Worm (Caenorhabditis elegans) whole organism, L2 larva: ENCODE measurements around the gene C49H3.4.

Experiments used
- C34F6.9 ChIP-seq: fragments of 150-350 bp; optimal IDR thresholded peaks from 2 replicates; lab custom pipeline; 2014; ENCODE audit warnings: missing biosample characterization, missing genetic modification characterization
- F13H6.1 ChIP-seq: sonication (generic microtip); optimal IDR thresholded peaks from 2 replicates; lab custom pipeline; 2016; ENCODE audit warnings: missing genetic modification characterization, missing compliant biosample characterization
- ZK546.5 ChIP-seq: sonication (generic microtip); optimal IDR thresholded peaks from 2 replicates; lab custom pipeline; 2017; ENCODE audit warnings: missing biosample characterization, missing genetic modification characterization
- alr-1 ChIP-seq: fragments of 150-350 bp; optimal IDR thresholded peaks from 2 replicates; lab custom pipeline; 2014; ENCODE audit warnings: missing biosample characterization, missing genetic modification characterization
- ama-1 ChIP-seq: fragments of 150-350 bp; optimal IDR thresholded peaks from 2 replicates; lab custom pipeline; 2018; ENCODE audit warnings: inconsistent platforms
- ceh-82 ChIP-seq: fragments of 150-350 bp; optimal IDR thresholded peaks from 2 replicates; lab custom pipeline; 2014; ENCODE audit warnings: missing biosample characterization, missing genetic modification characterization
- crh-2 ChIP-seq: sonication (generic microtip); optimal IDR thresholded peaks from 2 replicates; lab custom pipeline; 2017; ENCODE audit warnings: missing biosample characterization, missing genetic modification characterization
- dmd-4 ChIP-seq: sonication (generic microtip); optimal IDR thresholded peaks from 2 replicates; lab custom pipeline; 2017; ENCODE audit warnings: missing biosample characterization, missing genetic modification characterization
- egl-27 ChIP-seq: sonication (generic microtip); optimal IDR thresholded peaks from 3 replicates; lab custom pipeline; 2017; ENCODE audit warnings: missing biosample characterization, missing genetic modification reagents, missing genetic modification characterization
- elt-1 ChIP-seq: fragments of 150-350 bp; optimal IDR thresholded peaks from 2 replicates; lab custom pipeline; 2014; ENCODE audit warnings: missing biosample characterization, missing genetic modification characterization
- elt-3 ChIP-seq: sonication (generic microtip); optimal IDR thresholded peaks from 2 replicates; lab custom pipeline; 2017; ENCODE audit warnings: missing biosample characterization, missing genetic modification characterization
- fos-1 ChIP-seq: fragments of 150-350 bp; optimal IDR thresholded peaks from 2 replicates; lab custom pipeline; 2014; ENCODE audit warnings: missing biosample characterization, missing genetic modification characterization
- gmeb-1 ChIP-seq: fragments of 150-350 bp; optimal IDR thresholded peaks from 2 replicates; lab custom pipeline; 2014; ENCODE audit warnings: missing biosample characterization, missing genetic modification characterization
- lin-11 ChIP-seq: fragments of 150-350 bp; sonication (generic microtip); optimal IDR thresholded peaks from 2 replicates; lab custom pipeline; 2014; ENCODE audit warnings: missing biosample characterization, missing genetic modification characterization, inconsistent platforms, mixed read lengths
- lin-13 ChIP-seq: fragments of 150-350 bp; optimal IDR thresholded peaks from 2 replicates; lab custom pipeline; 2014; ENCODE audit warnings: missing biosample characterization, missing genetic modification reagents, missing genetic modification characterization
- lsy-2 ChIP-seq, 2 experiments: fragments of 150-350 bp in 1 of 2; sonication (generic microtip) in 1 of 2; optimal IDR thresholded peaks; 2 replicates each; lab custom pipeline; 2014 to 2017; ENCODE audit warnings: missing biosample characterization in 2 of 2, missing genetic modification characterization in 2 of 2
- nhr-10 ChIP-seq: sonication (generic microtip); optimal IDR thresholded peaks from 2 replicates; lab custom pipeline; 2017; ENCODE audit warnings: missing biosample characterization, missing genetic modification characterization
- nhr-129 ChIP-seq: fragments of 150-350 bp; optimal IDR thresholded peaks from 2 replicates; lab custom pipeline; 2014; ENCODE audit warnings: missing biosample characterization, missing genetic modification characterization
- nhr-21 ChIP-seq: fragments of 150-350 bp; optimal IDR thresholded peaks from 2 replicates; lab custom pipeline; 2014; ENCODE audit warnings: missing biosample characterization, missing genetic modification characterization
- nhr-237 ChIP-seq: fragments of 150-350 bp; optimal IDR thresholded peaks from 2 replicates; lab custom pipeline; 2014; ENCODE audit warnings: missing biosample characterization, missing genetic modification characterization
- nhr-25 ChIP-seq: fragments of 150-350 bp; sonication (generic microtip); optimal IDR thresholded peaks from 3 replicates; lab custom pipeline; 2014; ENCODE audit warnings: missing biosample characterization, missing genetic modification characterization
- nhr-6 ChIP-seq: fragments of 150-350 bp; optimal IDR thresholded peaks from 2 replicates; lab custom pipeline; 2014; ENCODE audit warnings: missing biosample characterization, missing genetic modification characterization
- sem-4 ChIP-seq: fragments of 150-350 bp; optimal IDR thresholded peaks from 2 replicates; lab custom pipeline; 2014; ENCODE audit warnings: missing biosample characterization, missing genetic modification reagents, missing genetic modification characterization
- skn-1 ChIP-seq: sonication (generic microtip); optimal IDR thresholded peaks from 2 replicates; lab custom pipeline; 2017; ENCODE audit warnings: missing biosample characterization, missing genetic modification characterization
- sma-3 ChIP-seq: sonication (generic microtip); optimal IDR thresholded peaks from 2 replicates; lab custom pipeline; 2016; ENCODE audit warnings: missing genetic modification reagents, missing genetic modification characterization, missing compliant biosample characterization
- sma-9 ChIP-seq, 2 experiments: fragments of 150-350 bp in 1 of 2; sonication (generic microtip) in 1 of 2; optimal IDR thresholded peaks; 2 replicates each; lab custom pipeline; 2014 to 2016; ENCODE audit warnings: missing genetic modification characterization in 2 of 2, mild to moderate bottlenecking in 1 of 2, missing biosample characterization in 1 of 2, missing compliant biosample characterization in 1 of 2, missing genetic modification reagents in 1 of 2, moderate library complexity in 1 of 2
- snpc-4 ChIP-seq: fragments of 150-350 bp; optimal IDR thresholded peaks from 2 replicates; lab custom pipeline; 2014; ENCODE audit warnings: missing biosample characterization, missing genetic modification characterization
- unc-39 ChIP-seq: fragments of 150-350 bp; optimal IDR thresholded peaks from 2 replicates; lab custom pipeline; 2014; ENCODE audit warnings: missing biosample characterization, missing genetic modification characterization
- unc-55 ChIP-seq: fragments of 150-350 bp; sonication (generic microtip); optimal IDR thresholded peaks from 3 replicates; lab custom pipeline; 2014; ENCODE audit warnings: missing biosample characterization, missing genetic modification reagents, missing genetic modification characterization
- ztf-1 ChIP-seq: fragments of 200-800 bp; sonication (Bioruptor generic); conservative IDR thresholded peaks from 2 replicates; pipeline ENCODE4 v1.3.6; 2022; ENCODE audit warnings: missing genetic modification characterization, missing compliant biosample characterization
- ztf-11 ChIP-seq: sonication (generic microtip); optimal IDR thresholded peaks from 2 replicates; lab custom pipeline; 2017; ENCODE audit warnings: missing biosample characterization, missing genetic modification characterization
- ztf-4 ChIP-seq: fragments of 150-350 bp; optimal IDR thresholded peaks from 2 replicates; lab custom pipeline; 2014; ENCODE audit warnings: missing biosample characterization, missing genetic modification characterization

The C49H3.4 gene

ce11 chrIV:7902221-7902904 is 12.7 kb upstream of the C49H3.4 start, which contains the start of gene arp-11:
arp-11 (minus strand) TSS chrIV:7902271.
- TF ChIP-seq lin-11 (tag; lab: Kevin White, UChicago) = peak; percentile 51
- TF ChIP-seq F13H6.1 (tag; lab: Kevin White, UChicago) = peak; percentile 69
- TF ChIP-seq sem-4 (tag; lab: Kevin White, UChicago) = peak; percentile 70
- peak; percentile 92 for TF ChIP-seq unc-55
- peak; percentile 88 for TF ChIP-seq nhr-129 (tag; lab: Kevin White, UChicago)
- TF ChIP-seq nhr-21 (tag; lab: Kevin White, UChicago) = peak; percentile 43
- TF ChIP-seq gmeb-1 (tag; lab: Kevin White, UChicago) = peak; percentile 74
- no peak for TF ChIP-seq nhr-10 (tag; lab: Kevin White, UChicago)
- TF ChIP-seq elt-1 (tag; lab: Kevin White, UChicago) = no peak
- no peak for TF ChIP-seq nhr-237 (tag; lab: Kevin White, UChicago)
- peak; percentile 52 for TF ChIP-seq egl-27 (tag; lab: Kevin White, UChicago)
- no peak for TF ChIP-seq unc-39 (tag; lab: Kevin White, UChicago)
- peak; percentile 41 for TF ChIP-seq nhr-25 (tag; lab: Kevin White, UChicago)
- peak; percentile 88 for TF ChIP-seq C34F6.9
- no peak for TF ChIP-seq elt-3 (tag; lab: Kevin White, UChicago)
- TF ChIP-seq sma-3 (GFP tag; lab: Kevin White, UChicago) = peak; percentile 77
- TF ChIP-seq ZK546.5 (tag; lab: Kevin White, UChicago) = no peak
- peak; percentile 60 for TF ChIP-seq ztf-4
- peak; percentile 50 for TF ChIP-seq fos-1 (tag; lab: Kevin White, UChicago)
- TF ChIP-seq ceh-82 = no peak
- TF ChIP-seq lsy-2 (tag; optimal IDR thresholded peaks at IDR 0.05; lab: Kevin White, UChicago) = peak; percentile 90 to 98
- peak; percentile 79 for TF ChIP-seq sma-9 (GFP tag; optimal IDR thresholded peaks at IDR 0.05; lab: Kevin White, UChicago)
- no peak for TF ChIP-seq sma-9 (tag; optimal IDR thresholded peaks at IDR 0.05; lab: Kevin White, UChicago)
- peak; percentile 92 for TF ChIP-seq crh-2 (tag; lab: Kevin White, UChicago)
- no peak for TF ChIP-seq dmd-4 (tag; lab: Kevin White, UChicago)
- TF ChIP-seq skn-1 (tag; lab: Kevin White, UChicago) = no peak
- TF ChIP-seq lin-13 (GFP tag; lab: Kevin White, UChicago) = peak; percentile 57
- TF ChIP-seq snpc-4 = peak; percentile 25
- peak; percentile 22 for TF ChIP-seq nhr-6

ce11 chrIV:7903359-7903758 is 11.7 kb upstream of the C49H3.4 start, which contains the start of gene C49H3.6:
C49H3.6 (plus strand) TSS chrIV:7903738.
- TF ChIP-seq ama-1 (lab: Kevin White, UChicago) (no peak), elt-1 (tag; lab: Kevin White, UChicago) (no peak), F13H6.1 (tag; lab: Kevin White, UChicago) (peak; percentile 30), sma-9 (GFP tag; optimal IDR thresholded peaks at IDR 0.05; lab: Kevin White, UChicago) (peak; percentile 29), sma-9 (tag; optimal IDR thresholded peaks at IDR 0.05; lab: Kevin White, UChicago) (no peak), unc-55 (peak; percentile 52), skn-1 (tag; lab: Kevin White, UChicago) (no peak), sem-4 (tag; lab: Kevin White, UChicago) (peak; percentile 64), nhr-6 (no peak), C34F6.9 (peak; percentile 77), lsy-2 (tag; optimal IDR thresholded peaks at IDR 0.05; lab: Kevin White, UChicago) (peak; percentile 6 to 69), nhr-129 (tag; lab: Kevin White, UChicago) (peak; percentile 74), lin-11 (tag; lab: Kevin White, UChicago) (peak; percentile 1), alr-1 (tag; lab: Kevin White, UChicago) (no peak)
- TF ChIP-seq, all 48 proteins: peak for 8

- TF ChIP-seq dmd-4 (tag; lab: Kevin White, UChicago) (no peak), ztf-11 (tag; lab: Kevin White, UChicago) (no peak), alr-1 (tag; lab: Kevin White, UChicago) (no peak), ztf-1 (GFP tag; lab: Robert Waterston, UW) (no peak)
Observed at ce11 chrIV:7906643-7907042, 8.4 kb upstream of the C49H3.4 start.

- TF ChIP-seq lsy-2 (tag; optimal IDR thresholded peaks at IDR 0.05; lab: Kevin White, UChicago) = peak in 1 of 2 experiments; percentile 57
- TF ChIP-seq unc-55 = peak; percentile 31
- TF ChIP-seq ama-1 (lab: Kevin White, UChicago) = peak; percentile 34
- no peak for TF ChIP-seq gmeb-1 (tag; lab: Kevin White, UChicago)
- no peak for TF ChIP-seq nhr-10 (tag; lab: Kevin White, UChicago)
- no peak for TF ChIP-seq elt-3 (tag; lab: Kevin White, UChicago)
- no peak for TF ChIP-seq ceh-82
- TF ChIP-seq F13H6.1 (tag; lab: Kevin White, UChicago) = no peak
- no peak for TF ChIP-seq sma-3 (GFP tag; lab: Kevin White, UChicago)
- peak; percentile 42 for TF ChIP-seq C34F6.9
Observed at ce11 chrIV:7909455-7910141, 5.5 kb upstream of the C49H3.4 start.
